Worm (Caenorhabditis elegans) whole organism, L1 larva: ENCODE results near the gene ZK470.1.

ENCODE experiments used
- C16A3.4 ChIP-seq: fragments of 150-350 bp; optimal IDR thresholded peaks from 2 replicates; lab custom pipeline; 2014; ENCODE audit warnings: missing biosample characterization, missing genetic modification characterization
- F16B12.6 ChIP-seq: fragments of 150-350 bp; optimal IDR thresholded peaks from 2 replicates; lab custom pipeline; 2014; ENCODE audit warnings: missing biosample characterization, missing genetic modification characterization
- alr-1 ChIP-seq: fragments of 200-800 bp; sonication (Bioruptor generic); optimal IDR thresholded peaks from 2 replicates; lab custom pipeline; 2018; ENCODE audit warnings: borderline replicate concordance, mild to moderate bottlenecking, missing genetic modification characterization, missing compliant biosample characterization
- aly-2 ChIP-seq: fragments of 150-350 bp; optimal IDR thresholded peaks from 2 replicates; lab custom pipeline; 2014; ENCODE audit warnings: missing biosample characterization, missing genetic modification characterization
- ama-1 ChIP-seq: fragments of 150-350 bp; optimal IDR thresholded peaks from 2 replicates; lab custom pipeline; 2014
- blmp-1 ChIP-seq: fragments of 150-350 bp; optimal IDR thresholded peaks from 2 replicates; lab custom pipeline; 2014; ENCODE audit warnings: missing biosample characterization, missing genetic modification characterization
- ceh-63 ChIP-seq: fragments of 200-800 bp; sonication (Bioruptor generic); optimal IDR thresholded peaks from 2 replicates; lab custom pipeline; 2018; ENCODE audit warnings: mild to moderate bottlenecking, missing genetic modification characterization, missing compliant biosample characterization
- ceh-88 ChIP-seq: fragments of 200-800 bp; sonication (Bioruptor generic); IDR thresholded peaks from 2 replicates; pipeline ENCODE4 v1.3.6; 2022; ENCODE audit warnings: missing genetic modification characterization, missing compliant biosample characterization
- ceh-90 ChIP-seq: sonication (generic microtip); optimal IDR thresholded peaks from 2 replicates; lab custom pipeline; 2016; ENCODE audit warnings: missing genetic modification characterization, missing compliant biosample characterization
- efl-1 ChIP-seq, 4 experiments: fragments of 150-350 bp; optimal IDR thresholded peaks in 3 of 4; peaks in 1 of 4; 1 replicate in 1 of 4; 2 replicates in 3 of 4; lab custom pipeline; 2014; ENCODE audit warnings: missing biosample characterization in 2 of 4, missing genetic modification characterization in 2 of 4, missing genetic modification reagents in 2 of 4
- elt-2 ChIP-seq: sonication (generic microtip); optimal IDR thresholded peaks from 2 replicates; lab custom pipeline; 2016; ENCODE audit warnings: missing genetic modification characterization, mild to moderate bottlenecking, inconsistent platforms, missing compliant biosample characterization, missing genetic modification reagents
- elt-3 ChIP-seq, 6 experiments: fragments of 150-350 bp in 1 of 6; sonication (generic microtip); optimal IDR thresholded peaks; 2 replicates each; lab custom pipeline; 2017 to 2018; ENCODE audit warnings: missing biosample characterization in 6 of 6, missing genetic modification characterization in 6 of 6, inconsistent platforms in 1 of 6
- fkh-8 ChIP-seq: sonication (generic microtip); optimal IDR thresholded peaks from 2 replicates; lab custom pipeline; 2016; ENCODE audit warnings: mild to moderate bottlenecking, missing genetic modification characterization, missing compliant biosample characterization
- fos-1 ChIP-seq: fragments of 150-350 bp; optimal IDR thresholded peaks from 2 replicates; lab custom pipeline; 2014; ENCODE audit warnings: missing biosample characterization, missing genetic modification characterization
- hpl-2 ChIP-seq: fragments of 150-350 bp; optimal IDR thresholded peaks from 2 replicates; lab custom pipeline; 2014; ENCODE audit warnings: missing biosample characterization, missing genetic modification reagents, missing genetic modification characterization
- irx-1 ChIP-seq: sonication (generic microtip); optimal IDR thresholded peaks from 2 replicates; lab custom pipeline; 2016; ENCODE audit warnings: missing genetic modification characterization, missing compliant biosample characterization
- lin-14 ChIP-seq: fragments of 200-800 bp; sonication (Bioruptor generic); optimal IDR thresholded peaks from 2 replicates; lab custom pipeline; 2018; ENCODE audit warnings: mild to moderate bottlenecking, missing genetic modification characterization, moderate library complexity, missing compliant biosample characterization
- lin-15B ChIP-seq: fragments of 150-350 bp; sonication (generic microtip); optimal IDR thresholded peaks from 3 replicates; lab custom pipeline; 2014; ENCODE audit warnings: missing biosample characterization, missing genetic modification characterization
- lin-35 ChIP-seq, 2 experiments: fragments of 150-350 bp; optimal IDR thresholded peaks; 2 replicates each; lab custom pipeline; 2014; ENCODE audit warnings: missing biosample characterization in 2 of 2, missing genetic modification characterization in 2 of 2, missing genetic modification reagents in 2 of 2
- mdl-1 ChIP-seq, 2 experiments: fragments of 150-350 bp; optimal IDR thresholded peaks; 2 replicates each; lab custom pipeline; 2014 to 2017; ENCODE audit warnings: missing biosample characterization in 2 of 2, missing genetic modification characterization in 2 of 2, inconsistent platforms in 1 of 2
- mep-1 ChIP-seq: fragments of 150-350 bp; optimal IDR thresholded peaks from 2 replicates; lab custom pipeline; 2014; ENCODE audit warnings: missing biosample characterization, missing genetic modification characterization
- nhr-12 ChIP-seq: sonication (generic microtip); optimal IDR thresholded peaks from 2 replicates; lab custom pipeline; 2017; ENCODE audit warnings: missing biosample characterization, missing genetic modification characterization
- nhr-20 ChIP-seq: sonication (generic microtip); optimal IDR thresholded peaks from 2 replicates; lab custom pipeline; 2016; ENCODE audit warnings: mild to moderate bottlenecking, missing genetic modification characterization, missing compliant biosample characterization
- nhr-28 ChIP-seq: fragments of 150-350 bp; optimal IDR thresholded peaks from 2 replicates; lab custom pipeline; 2014; ENCODE audit warnings: missing biosample characterization, missing genetic modification characterization
- nhr-71 ChIP-seq: sonication (generic microtip); optimal IDR thresholded peaks from 2 replicates; lab custom pipeline; 2016; ENCODE audit warnings: mild to moderate bottlenecking, missing genetic modification characterization, moderate library complexity, missing compliant biosample characterization
- nhr-77 ChIP-seq: fragments of 150-350 bp; optimal IDR thresholded peaks from 2 replicates; lab custom pipeline; 2014; ENCODE audit warnings: missing biosample characterization, missing genetic modification characterization
- nhr-85 ChIP-seq: sonication (generic microtip); peaks from one replicate; lab custom pipeline; 2016; ENCODE audit warnings: missing genetic modification characterization, inconsistent platforms, missing compliant biosample characterization
- nhr-90 ChIP-seq: sonication (generic microtip); optimal IDR thresholded peaks from 2 replicates; lab custom pipeline; 2016; ENCODE audit warnings: mild to moderate bottlenecking, missing genetic modification characterization, missing compliant biosample characterization; ENCODE audit not compliant: poor library complexity
- pag-3 ChIP-seq: sonication (generic microtip); optimal IDR thresholded peaks from 2 replicates; lab custom pipeline; 2017; ENCODE audit warnings: missing genetic modification characterization, mild to moderate bottlenecking, missing compliant biosample characterization, antibody characterized with exemption, borderline replicate concordance; ENCODE audit not compliant: insufficient read depth
- pax-3 ChIP-seq: fragments of 200-800 bp; sonication (Bioruptor generic); optimal IDR thresholded peaks from 2 replicates; lab custom pipeline; 2018; ENCODE audit warnings: mild to moderate bottlenecking, missing genetic modification characterization, moderate library complexity, missing compliant biosample characterization
- pqm-1 ChIP-seq: sonication (generic microtip); optimal IDR thresholded peaks from 3 replicates; lab custom pipeline; 2017; ENCODE audit warnings: missing biosample characterization, missing genetic modification characterization
- rnt-1 ChIP-seq: sonication (generic microtip); optimal IDR thresholded peaks from 2 replicates; lab custom pipeline; 2016; ENCODE audit warnings: mild to moderate bottlenecking, missing genetic modification characterization, moderate library complexity, missing compliant biosample characterization
- skn-1 ChIP-seq: fragments of 150-350 bp; optimal IDR thresholded peaks from 2 replicates; lab custom pipeline; 2014; ENCODE audit warnings: missing biosample characterization, missing genetic modification characterization
- snu-23 ChIP-seq: sonication (generic microtip); optimal IDR thresholded peaks from 2 replicates; lab custom pipeline; 2016; ENCODE audit warnings: missing genetic modification characterization, missing compliant biosample characterization
- sup-37 ChIP-seq: fragments of 200-800 bp; sonication (Bioruptor generic); optimal IDR thresholded peaks from 2 replicates; lab custom pipeline; 2018; ENCODE audit warnings: mild to moderate bottlenecking, missing genetic modification characterization, missing compliant biosample characterization
- unc-86 ChIP-seq: sonication (generic microtip); optimal IDR thresholded peaks from 2 replicates; lab custom pipeline; 2016; ENCODE audit warnings: missing genetic modification characterization, missing compliant biosample characterization
- unc-98 ChIP-seq: fragments of 200-800 bp; sonication (Bioruptor generic); IDR thresholded peaks from 2 replicates; pipeline ENCODE4 v1.3.6; 2022; ENCODE audit warnings: missing genetic modification characterization, missing compliant biosample characterization
- vab-15 ChIP-seq: sonication (generic microtip); optimal IDR thresholded peaks from 2 replicates; lab custom pipeline; 2017; ENCODE audit warnings: missing genotype, mild to moderate bottlenecking, missing genetic modification characterization, missing compliant biosample characterization
- xbp-1 ChIP-seq: sonication (generic microtip); optimal IDR thresholded peaks from 2 replicates; lab custom pipeline; 2016; ENCODE audit warnings: missing genetic modification characterization, missing compliant biosample characterization
- zip-4 ChIP-seq: fragments of 200-800 bp; sonication (Bioruptor generic); optimal IDR thresholded peaks from 2 replicates; lab custom pipeline; 2018; ENCODE audit warnings: mild to moderate bottlenecking, missing genetic modification characterization, moderate library complexity, missing compliant biosample characterization
- ztf-4 ChIP-seq: fragments of 150-350 bp; optimal IDR thresholded peaks from 2 replicates; lab custom pipeline; 2014; ENCODE audit warnings: missing biosample characterization, missing genetic modification characterization

Gene ZK470.1

ce11 chrX:4142648-4143259 lies 20.7 kb upstream of the ZK470.1 start (continued):
- TF ChIP-seq elt-2 (tag; lab: Kevin White, UChicago) = peak; percentile 63

- TF ChIP-seq fkh-8 (tag; lab: Kevin White, UChicago) (peak; percentile 43), ztf-4 (tag; lab: Kevin White, UChicago) (peak; percentile 51), efl-1 (optimal IDR thresholded peaks at IDR 0.05; lab: Kevin White, UChicago) (no peak), efl-1 (GFP tag; optimal IDR thresholded peaks at IDR 0.05 in 1 of 2; lab: Kevin White, UChicago) (peak in 1 of 2 experiments; percentile 50), pax-3 (tag; lab: Kevin White, UChicago) (peak; percentile 3), nhr-77 (no peak), lin-35 (GFP tag; optimal IDR thresholded peaks at IDR 0.05; lab: Kevin White, UChicago) (peak in 1 of 2 experiments; percentile 4), mep-1 (tag; lab: Kevin White, UChicago) (peak; percentile 50), unc-86 (tag; lab: Kevin White, UChicago) (peak; percentile 19), nhr-12 (tag; lab: Kevin White, UChicago) (no peak), blmp-1 (tag; lab: Kevin White, UChicago) (peak; percentile 33), vab-15 (tag; lab: Kevin White, UChicago) (no peak)
Observed at ce11 chrX:4143260-4144018, 20.1 kb upstream of the ZK470.1 start.

- no peak for TF ChIP-seq ceh-63 (GFP tag; lab: Kevin White, UChicago)
- no peak for TF ChIP-seq F16B12.6
- peak in 1 of 2 experiments; percentile 31 for TF ChIP-seq mdl-1 (tag; optimal IDR thresholded peaks at IDR 0.05; lab: Kevin White, UChicago)
- TF ChIP-seq blmp-1 (tag; lab: Kevin White, UChicago) = no peak
- 0 out of 2 replicates have a peak, but pooled peaks have one; percentile 12 for TF ChIP-seq unc-98 (GFP tag; lab: Robert Waterston, UW)
- no peak for TF ChIP-seq efl-1 (optimal IDR thresholded peaks at IDR 0.05; lab: Kevin White, UChicago)
- peak in 1 of 2 experiments; percentile 92 for TF ChIP-seq efl-1 (GFP tag; optimal IDR thresholded peaks at IDR 0.05 in 1 of 2; lab: Kevin White, UChicago)
- no peak for TF ChIP-seq hpl-2 (GFP tag; lab: Kevin White, UChicago)
- TF ChIP-seq lin-35 (GFP tag; optimal IDR thresholded peaks at IDR 0.05; lab: Kevin White, UChicago) = peak in 1 of 2 experiments; percentile 60
- TF ChIP-seq lin-15B = no peak
- peak; percentile 28 for TF ChIP-seq nhr-71 (tag; lab: Kevin White, UChicago)
- TF ChIP-seq rnt-1 (tag; lab: Kevin White, UChicago) = peak; percentile 34
- no peak for TF ChIP-seq irx-1
- peak; percentile 33 for TF ChIP-seq nhr-20 (tag; lab: Kevin White, UChicago)
- peak; percentile 16 for TF ChIP-seq nhr-90 (tag; lab: Kevin White, UChicago)
- peak; percentile 76 for TF ChIP-seq nhr-85 (tag; lab: Kevin White, UChicago)
- peak; percentile 2 for TF ChIP-seq snu-23 (GFP tag; lab: Kevin White, UChicago)
- TF ChIP-seq skn-1 (tag; lab: Kevin White, UChicago) = peak; percentile 53
- peak; percentile 59 for TF ChIP-seq elt-2 (tag; lab: Kevin White, UChicago)
- TF ChIP-seq lin-14 = peak; percentile 57
- TF ChIP-seq mep-1 (tag; lab: Kevin White, UChicago) = peak; percentile 4
- peak in 2 of 6 experiments; percentile 6 to 22 for TF ChIP-seq elt-3 (tag; optimal IDR thresholded peaks at IDR 0.05; lab: Kevin White, UChicago)
- TF ChIP-seq ceh-90 = no peak
- no peak for TF ChIP-seq C16A3.4
Observed at ce11 chrX:4144136-4144781, 19.2 kb upstream of the ZK470.1 start.

ce11 chrX:4145051-4145826 lies 18.3 kb upstream of the ZK470.1 start:
- TF ChIP-seq xbp-1 (peak; percentile 32), ceh-88 (GFP tag; lab: Robert Waterston, UW) (0 out of 2 replicates have a peak, but pooled peaks have one; percentile 19), ztf-4 (tag; lab: Kevin White, UChicago) (peak; percentile 24), fos-1 (tag; lab: Kevin White, UChicago) (peak; percentile 38), unc-86 (tag; lab: Kevin White, UChicago) (peak; percentile 69), zip-4 (peak; percentile 44), ama-1 (lab: Kevin White, UChicago) (peak; percentile 70), nhr-71 (tag; lab: Kevin White, UChicago) (peak; percentile 89), sup-37 (no peak), nhr-28 (tag; lab: Kevin White, UChicago) (no peak), aly-2 (tag; lab: Kevin White, UChicago) (no peak), alr-1 (tag; lab: Kevin White, UChicago) (no peak), pqm-1 (tag; lab: Kevin White, UChicago) (no peak), pag-3 (tag; lab: Kevin White, UChicago) (no peak)
